Fruit fly (Drosophila melanogaster) whole organism, embryonic: ENCODE data around the gene CG42650.
A peak's percentile ranks its signal among the peaks of the same experiment; 100 is the strongest.

Source experiments
- Awh ChIP-seq: fragments of 200-800 bp; sonication (Bioruptor generic); IDR thresholded peaks from 2 replicates; pipeline ENCODE4, ENCODE4 v1.3.6; 2022; ENCODE audit warnings: missing biosample characterization, missing genetic modification characterization
- BEAF-32 ChIP-seq: fragments of 200-800 bp; sonication (Bioruptor generic); optimal IDR thresholded peaks from 3 replicates; lab custom pipeline; 2017; ENCODE audit warnings: missing biosample characterization, missing genetic modification characterization, mild to moderate bottlenecking, moderate library complexity, missing genetic modification reagents
- CG10959 ChIP-seq: fragments of 200-800 bp; sonication (Bioruptor generic); IDR thresholded peaks from 2 replicates; pipeline ENCODE4 v1.3.6; 2022; ENCODE audit warnings: missing biosample characterization, missing genetic modification characterization
- CG11695 ChIP-seq: fragments of 200-800 bp; sonication (Bioruptor generic); IDR thresholded peaks from 3 replicates; pipeline ENCODE4 v1.3.6; 2022; ENCODE audit warnings: missing biosample characterization, missing genetic modification characterization
- CG12769 ChIP-seq: fragments of 200-800 bp; sonication (Bioruptor generic); optimal IDR thresholded peaks from 2 replicates; lab custom pipeline; 2019; ENCODE audit warnings: missing biosample characterization, mild to moderate bottlenecking, missing genetic modification characterization, moderate library complexity
- CG14860 ChIP-seq: fragments of 200-800 bp; sonication (Bioruptor generic); IDR thresholded peaks from 3 replicates; pipeline ENCODE4 v1.3.6; 2022; ENCODE audit warnings: missing biosample characterization, missing genetic modification characterization; ENCODE audit not compliant: partially characterized antibody
- CG32532 ChIP-seq: fragments of 200-800 bp; sonication (Bioruptor generic); IDR thresholded peaks from 2 replicates; pipeline ENCODE4 v1.3.6; 2022; ENCODE audit warnings: missing biosample characterization, missing genetic modification characterization
- CG7745 ChIP-seq: fragments of 200-800 bp; sonication (Bioruptor generic); optimal IDR thresholded peaks from 2 replicates; lab custom pipeline; 2018; ENCODE audit warnings: missing biosample characterization, mild to moderate bottlenecking, missing genetic modification characterization, moderate library complexity
- Dad ChIP-seq: fragments of 200-800 bp; sonication (Bioruptor generic); optimal IDR thresholded peaks from 3 replicates; lab custom pipeline; 2016; ENCODE audit warnings: missing biosample characterization, missing genetic modification characterization
- Ets65A ChIP-seq: fragments of 200-800 bp; sonication (Bioruptor generic); peaks from one replicate; lab custom pipeline; 2016; ENCODE audit warnings: missing biosample characterization, missing genetic modification characterization
- Hmx ChIP-seq: fragments of 200-800 bp; sonication (Bioruptor generic); optimal IDR thresholded peaks from 2 replicates; lab custom pipeline; 2016; ENCODE audit warnings: missing biosample characterization, missing genetic modification characterization
- Hr78 ChIP-seq, 2 experiments: fragments of 200-800 bp in 1 of 2; fragments of >200 bp in 1 of 2; sonication (Bioruptor generic) in 1 of 2; optimal IDR thresholded peaks; 2 replicates each; lab custom pipeline; 2017 to 2019; ENCODE audit warnings: missing biosample characterization in 2 of 2, missing genetic modification characterization in 2 of 2, mild to moderate bottlenecking in 1 of 2, moderate library complexity in 1 of 2
- Optix ChIP-seq: fragments of 200-800 bp; sonication (Bioruptor generic); IDR thresholded peaks from 3 replicates; pipeline ENCODE4 v1.3.6; 2022; ENCODE audit warnings: missing biosample characterization, missing genetic modification characterization
- Trl ChIP-seq, 3 experiments: fragments of >200 bp in 2 of 3; fragments of 200-800 bp in 1 of 3; sonication (Bioruptor generic) in 1 of 3; optimal IDR thresholded peaks; 2 replicates in 1 of 3; 3 replicates in 2 of 3; lab custom pipeline; 2016 to 2017; ENCODE audit warnings: missing biosample characterization in 1 of 3, missing genetic modification characterization in 1 of 3
- abd-A ChIP-seq: fragments of 200-800 bp; sonication (Bioruptor generic); optimal IDR thresholded peaks from 3 replicates; lab custom pipeline; 2019; ENCODE audit warnings: missing biosample characterization, mild to moderate bottlenecking, missing genetic modification characterization, moderate library complexity
- chif ChIP-seq, 2 experiments: fragments of 200-800 bp; sonication (Bioruptor generic); optimal IDR thresholded peaks; 3 replicates each; lab custom pipeline; 2016; ENCODE audit warnings: missing biosample characterization in 2 of 2, missing genetic modification characterization in 2 of 2
- chinmo ChIP-seq: fragments of 200-800 bp; sonication (Bioruptor generic); IDR thresholded peaks from 4 replicates; pipeline ENCODE4 v1.3.6; 2022; ENCODE audit warnings: missing biosample characterization, missing genetic modification characterization; ENCODE audit not compliant: partially characterized antibody
- croc ChIP-seq: fragments of 200-800 bp; sonication (Bioruptor generic); conservative IDR thresholded peaks from 3 replicates; pipeline ENCODE4 v1.3.6; 2022; ENCODE audit warnings: missing biosample characterization, missing genetic modification characterization
- cwo ChIP-seq: fragments of 200-800 bp; sonication (Bioruptor generic); optimal IDR thresholded peaks from 3 replicates; lab custom pipeline; 2017; ENCODE audit warnings: missing biosample characterization, missing genetic modification characterization, mild to moderate bottlenecking, moderate library complexity, missing genetic modification reagents
- da ChIP-seq: fragments of 200-800 bp; sonication (Bioruptor generic); optimal IDR thresholded peaks from 2 replicates; lab custom pipeline; 2016; ENCODE audit warnings: missing biosample characterization, missing genetic modification characterization
- disco-r ChIP-seq: fragments of 200-800 bp; sonication (Bioruptor generic); optimal IDR thresholded peaks from 2 replicates; lab custom pipeline; 2016; ENCODE audit warnings: missing biosample characterization, missing genetic modification characterization
- ham ChIP-seq: fragments of 200-800 bp; sonication (Bioruptor generic); IDR thresholded peaks from 2 replicates; pipeline ENCODE4 v1.3.6; 2022; ENCODE audit warnings: missing biosample characterization, missing genetic modification characterization
- hbn ChIP-seq: fragments of 200-800 bp; sonication (Bioruptor generic); IDR thresholded peaks from 2 replicates; pipeline ENCODE4 v1.3.6; 2022; ENCODE audit warnings: missing biosample characterization, missing genetic modification characterization; ENCODE audit not compliant: partially characterized antibody
- onecut ChIP-seq: fragments of 200-800 bp; sonication (Bioruptor generic); IDR thresholded peaks from 2 replicates; pipeline ENCODE4 v1.3.6; 2022; ENCODE audit warnings: missing biosample characterization, missing genetic modification characterization
- salm ChIP-seq: fragments of 200-800 bp; sonication (Bioruptor generic); optimal IDR thresholded peaks from 2 replicates; lab custom pipeline; 2018; ENCODE audit warnings: missing biosample characterization, mild to moderate bottlenecking, missing genetic modification characterization
- sd ChIP-seq: fragments of 200-800 bp; sonication (Bioruptor generic); optimal IDR thresholded peaks from 3 replicates; lab custom pipeline; 2018; ENCODE audit warnings: missing biosample characterization, mild to moderate bottlenecking, missing genetic modification characterization, moderate library complexity
- sob ChIP-seq: fragments of 200-800 bp; sonication (Bioruptor generic); IDR thresholded peaks from 2 replicates; pipeline ENCODE4 v1.3.6; 2022; ENCODE audit warnings: missing biosample characterization, missing genetic modification characterization
- tin ChIP-seq: fragments of 200-800 bp; sonication (Bioruptor generic); optimal IDR thresholded peaks from 3 replicates; lab custom pipeline; 2016; ENCODE audit warnings: missing biosample characterization, missing genetic modification characterization
- yki ChIP-seq: fragments of >200 bp; optimal IDR thresholded peaks from 3 replicates; lab custom pipeline; 2018

The CG42650 gene

dm6 chr3R:7439306-7439810 is 48.1 kb downstream of the CG42650 start, which contains the start of gene CG14598:
CG14598 (plus strand) TSS chr3R:7439760.
- TF ChIP-seq CG10959 (GFP tag; lab: Robert Waterston, UW) (no peak), Hmx (GFP tag; lab: Kevin White, UChicago) (no peak), Optix (GFP tag; lab: Robert Waterston, UW) (no peak), chinmo (GFP tag; lab: Robert Waterston, UW) (peak; percentile 72; the same call in 1 of the 4 replicates), da (no peak), onecut (GFP tag; lab: Robert Waterston, UW) (no peak), disco-r (GFP tag; lab: Kevin White, UChicago) (no peak), croc (GFP tag; lab: Robert Waterston, UW) (no peak), CG11695 (GFP tag; lab: Robert Waterston, UW) (no peak), cwo (GFP tag; lab: Kevin White, UChicago) (no peak), hbn (GFP tag; lab: Robert Waterston, UW) (no peak), Hr78 (GFP tag; optimal IDR thresholded peaks at IDR 0.05; lab: Kevin White, UChicago) (no peak), CG7745 (tag; lab: Kevin White, UChicago) (no peak), Trl (optimal IDR thresholded peaks at IDR 0.05; lab: Kevin White, UChicago) (no peak), Trl (GFP tag; optimal IDR thresholded peaks at IDR 0.05; lab: Kevin White, UChicago) (no peak), Dad (no peak), chif (GFP tag; optimal IDR thresholded peaks at IDR 0.05; lab: Kevin White, UChicago) (no peak), BEAF-32 (GFP tag; lab: Kevin White, UChicago) (no peak), CG32532 (GFP tag; lab: Robert Waterston, UW) (peak; percentile 40; the same call in 1 of the 2 replicates), ham (GFP tag; lab: Robert Waterston, UW) (no peak), Ets65A (peak; percentile 83), salm (tag; lab: Kevin White, UChicago) (no peak), yki (no peak), tin (GFP tag; lab: Kevin White, UChicago) (no peak), sob (GFP tag; lab: Robert Waterston, UW) (no peak)

dm6 chr3R:7441359-7441758 is 50.1 kb downstream of the CG42650 start:
- TF ChIP-seq Awh (GFP tag; lab: Robert Waterston, UW) (peak; percentile 51; the same call in 1 of the 2 replicates), abd-A (tag; lab: Kevin White, UChicago) (peak; percentile 51), CG14860 (GFP tag; lab: Robert Waterston, UW) (no peak), CG12769 (tag; lab: Kevin White, UChicago) (peak; percentile 18), sd (tag; lab: Kevin White, UChicago) (peak; percentile 92)
